Worm (Caenorhabditis elegans) whole organism, mixed stage, embryonic: ENCODE results near the gene msp-79.

Experiments used
- bed-3 ChIP-seq: fragments of 200-800 bp; sonication (Bioruptor generic); optimal IDR thresholded peaks from 3 replicates; lab custom pipeline; 2018; ENCODE audit warnings: mild to moderate bottlenecking, missing genetic modification characterization, moderate library complexity, missing compliant biosample characterization
- blmp-1 ChIP-seq: fragments of 150-350 bp; optimal IDR thresholded peaks from 2 replicates; lab custom pipeline; 2014; ENCODE audit warnings: missing biosample characterization, missing genetic modification characterization
- elt-3 ChIP-seq: fragments of 150-350 bp; optimal IDR thresholded peaks from 2 replicates; lab custom pipeline; 2014; ENCODE audit warnings: missing biosample characterization, missing genetic modification characterization
- lin-13 ChIP-seq: fragments of 150-350 bp; optimal IDR thresholded peaks from 2 replicates; lab custom pipeline; 2014; ENCODE audit warnings: missing biosample characterization, missing genetic modification characterization
- lin-32 ChIP-seq: fragments of 200-800 bp; sonication (Bioruptor generic); optimal IDR thresholded peaks from 2 replicates; lab custom pipeline; 2018; ENCODE audit warnings: mild to moderate bottlenecking, missing genetic modification characterization, missing compliant biosample characterization
- mab-5 ChIP-seq: fragments of 150-350 bp; optimal IDR thresholded peaks from 2 replicates; lab custom pipeline; 2014; ENCODE audit warnings: missing biosample characterization, missing genetic modification characterization
- nhr-237 ChIP-seq: fragments of 150-350 bp; optimal IDR thresholded peaks from 2 replicates; lab custom pipeline; 2014; ENCODE audit warnings: missing biosample characterization, missing genetic modification characterization
- nhr-28 ChIP-seq: fragments of 150-350 bp; optimal IDR thresholded peaks from 2 replicates; lab custom pipeline; 2014; ENCODE audit warnings: missing biosample characterization, missing genetic modification characterization
- pha-4 ChIP-seq: fragments of 150-350 bp; optimal IDR thresholded peaks from 2 replicates; lab custom pipeline; 2018; ENCODE audit warnings: missing biosample characterization, missing genetic modification reagents, missing genetic modification characterization
- snpc-4 ChIP-seq: fragments of 150-350 bp; optimal IDR thresholded peaks from 2 replicates; lab custom pipeline; 2014; ENCODE audit warnings: missing biosample characterization, missing genetic modification characterization

- TF ChIP-seq snpc-4 (tag; lab: Kevin White, UChicago) = no peak
- no peak for TF ChIP-seq nhr-28 (tag; lab: Kevin White, UChicago)
- no peak for TF ChIP-seq pha-4 (tag; lab: Kevin White, UChicago)
- no peak for TF ChIP-seq nhr-237 (tag; lab: Kevin White, UChicago)
- TF ChIP-seq elt-3 (tag; lab: Kevin White, UChicago) = no peak
- no peak for TF ChIP-seq bed-3 (GFP tag; lab: Kevin White, UChicago)
- no peak for TF ChIP-seq mab-5 (tag; lab: Kevin White, UChicago)
- no peak for TF ChIP-seq lin-32
- no peak for TF ChIP-seq lin-13 (tag; lab: Kevin White, UChicago)
- no peak for TF ChIP-seq blmp-1 (tag; lab: Kevin White, UChicago)
Observed at ce11 chrIV:9756647-9757424, 10.1 kb downstream of the msp-79 start.
